Worm (Caenorhabditis elegans): ENCODE results near the gene F21H12.3.

Gene F21H12.3

DNA sequence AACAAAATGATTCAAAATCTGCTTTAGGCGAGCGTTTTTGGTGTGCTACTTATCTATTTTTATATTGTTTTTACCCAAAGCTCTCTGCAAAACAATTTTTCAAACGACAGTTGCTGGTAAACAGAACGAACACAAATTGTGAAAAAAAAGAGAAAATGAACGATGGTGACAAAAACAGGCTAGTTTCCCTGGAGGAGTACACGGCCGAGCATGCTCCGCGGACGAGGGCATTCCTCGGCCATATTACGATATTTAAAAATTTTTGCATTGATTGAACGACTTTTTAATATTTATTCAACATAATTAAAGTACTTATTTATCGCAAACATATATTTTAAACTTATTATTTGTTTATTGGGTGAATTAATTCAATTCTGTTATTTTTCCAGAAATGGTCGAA lies 14.7 kb downstream of the F21H12.3 start, which contains the start of the genes tpp-2 and rbbp-5 (continued):
- TF ChIP-seq egl-13 (tag; optimal IDR thresholded peaks at IDR 0.05) = peak; percentile 42
- TF ChIP-seq ztf-4 (tag; optimal IDR thresholded peaks at IDR 0.05) = no peak

DNA sequence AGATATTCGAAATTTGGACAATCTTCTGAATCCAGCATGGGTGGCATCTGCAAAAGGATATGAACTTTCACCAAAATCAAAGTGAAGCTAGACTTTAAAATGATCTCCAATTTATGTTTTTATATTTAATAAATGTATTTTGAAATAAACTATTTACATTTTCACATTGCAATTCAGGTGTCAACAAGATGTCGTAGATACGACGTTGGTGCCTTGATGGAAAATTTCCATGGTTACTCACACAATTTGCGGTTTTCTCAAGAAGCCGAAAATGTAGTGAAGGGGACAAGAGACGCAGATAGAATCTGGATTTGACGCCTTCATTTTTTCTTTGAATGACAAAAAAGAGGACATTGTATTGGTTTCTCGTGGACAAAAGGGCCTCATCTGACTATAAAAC lies 16.8 kb downstream of the F21H12.3 start, which contains the start of gene rgs-3:
TSS of gene rgs-3 (plus strand) at position 301 of the 400 bp plus-strand sequence.
- TF ChIP-seq nhr-84 (tag; optimal IDR thresholded peaks at IDR 0.05) (no peak), efl-3 (GFP tag; optimal IDR thresholded peaks at IDR 0.05) (no peak), egl-13 (tag; optimal IDR thresholded peaks at IDR 0.05) (no peak)

DNA sequence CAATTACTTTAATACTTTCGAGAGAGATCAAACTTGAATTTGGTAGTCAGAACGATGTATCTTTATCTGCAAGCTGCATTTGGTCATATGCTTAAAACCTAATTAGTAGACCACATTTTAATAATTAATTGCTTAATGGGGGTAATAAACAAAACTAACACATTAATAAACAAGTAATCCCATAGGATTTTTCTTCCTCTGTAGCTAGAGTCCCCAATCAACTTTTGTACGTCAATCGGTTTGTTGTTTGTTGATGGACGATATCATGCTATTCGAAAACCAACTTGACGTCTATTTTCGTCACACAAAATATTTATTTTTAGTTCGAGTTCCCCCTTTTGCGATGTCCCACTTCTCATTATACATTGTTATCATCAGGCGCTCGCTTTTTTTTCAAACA lies 18.8 kb downstream of the F21H12.3 start:
- no peak for TF ChIP-seq C04F5.9 (tag; optimal IDR thresholded peaks at IDR 0.05)
- TF ChIP-seq ceh-8 (GFP tag; optimal IDR thresholded peaks at IDR 0.05) = peak; percentile 96

DNA sequence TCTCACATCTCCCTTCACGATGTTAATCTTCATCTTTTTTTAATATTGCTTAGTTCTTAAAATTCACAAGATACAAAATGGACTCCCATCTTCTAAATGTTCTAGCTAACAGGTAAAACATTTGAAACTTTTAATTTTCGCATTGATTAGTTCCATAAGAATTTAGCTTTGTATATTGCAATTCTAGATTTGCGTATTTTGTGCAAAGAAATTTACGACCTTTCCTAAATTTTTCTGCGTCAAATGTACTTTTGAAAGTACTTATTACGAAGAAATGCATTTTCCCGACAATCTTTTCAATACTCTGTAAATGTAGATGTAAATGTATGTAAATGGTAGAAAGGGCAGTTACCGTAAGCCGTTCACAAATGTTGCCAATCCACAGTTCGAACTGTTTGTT lies 21.3 kb downstream of the F21H12.3 start:
- no peak for TF ChIP-seq fkh-10 (GFP tag; optimal IDR thresholded peaks at IDR 0.05)
- no peak for TF ChIP-seq unc-30 (tag; optimal IDR thresholded peaks at IDR 0.05)
- TF ChIP-seq Y116A8C.19 (tag; optimal IDR thresholded peaks at IDR 0.05; ENCODE audit: borderline replicate concordance) = no peak
- TF ChIP-seq efl-1 (optimal IDR thresholded peaks at IDR 0.05) = no peak
- peak in 1 of 2 experiments; percentile 55 for TF ChIP-seq efl-1 (GFP tag; optimal IDR thresholded peaks at IDR 0.05 in 1 of 2)

DNA sequence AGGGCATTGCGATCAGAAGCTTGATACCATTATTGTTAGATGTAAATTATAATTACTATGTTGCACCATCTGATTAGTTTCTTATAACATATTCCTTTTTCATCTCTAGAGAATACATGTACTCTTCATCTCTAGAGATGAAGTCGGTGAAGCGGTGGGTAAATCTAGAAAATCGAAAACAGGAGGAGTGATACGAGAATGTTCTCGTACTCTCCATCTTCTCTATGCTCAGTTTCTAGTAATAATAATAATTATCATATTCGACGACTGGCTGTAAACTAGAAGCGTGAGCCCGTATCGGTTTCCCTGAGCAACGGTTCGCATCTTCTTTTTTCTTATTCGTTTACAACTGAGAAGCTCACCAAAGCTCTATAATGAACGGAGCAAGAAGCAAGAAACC lies 25.1 kb downstream of the F21H12.3 start:
- TF ChIP-seq unc-130 (tag; optimal IDR thresholded peaks at IDR 0.05) = no peak
- peak; percentile 17 for TF ChIP-seq pax-3 (tag; optimal IDR thresholded peaks at IDR 0.05)
- no peak for TF ChIP-seq pqm-1 (tag; optimal IDR thresholded peaks at IDR 0.05)
- TF ChIP-seq unc-62 (GFP tag; optimal IDR thresholded peaks at IDR 0.05) = no peak
- TF ChIP-seq fos-1 (tag; optimal IDR thresholded peaks at IDR 0.05) = no peak
- no peak for TF ChIP-seq nhr-90 (tag; optimal IDR thresholded peaks at IDR 0.05; ENCODE audit: poor library complexity)
- no peak for TF ChIP-seq blmp-1 (tag; optimal IDR thresholded peaks at IDR 0.05)
- TF ChIP-seq ceh-82 (tag; optimal IDR thresholded peaks at IDR 0.05) = no peak
- TF ChIP-seq fkh-4 (tag; optimal IDR thresholded peaks at IDR 0.05; ENCODE audit: borderline replicate concordance) = no peak
- TF ChIP-seq unc-86 (tag; optimal IDR thresholded peaks at IDR 0.05) = no peak
- TF ChIP-seq egl-27 (tag; optimal IDR thresholded peaks at IDR 0.05) = no peak
- TF ChIP-seq skn-1 (tag; optimal IDR thresholded peaks at IDR 0.05) = no peak
- TF ChIP-seq fkh-8 (tag; optimal IDR thresholded peaks at IDR 0.05) = peak; percentile 70
- no peak for TF ChIP-seq grh-1 (GFP tag; IDR thresholded peaks at IDR 0.05)
- TF ChIP-seq nhr-47 (tag; optimal IDR thresholded peaks at IDR 0.05) = peak; percentile 15
- no peak for TF ChIP-seq isw-1 (GFP tag; IDR thresholded peaks at IDR 0.05)
- no peak for TF ChIP-seq irx-1 (tag; optimal IDR thresholded peaks at IDR 0.05)
- TF ChIP-seq F16B12.6 (tag; optimal IDR thresholded peaks at IDR 0.05) = no peak
- TF ChIP-seq ces-1 (GFP tag; optimal IDR thresholded peaks at IDR 0.05) = no peak
- no peak for TF ChIP-seq mep-1 (tag; optimal IDR thresholded peaks at IDR 0.05)
- TF ChIP-seq swsn-7 (tag; optimal IDR thresholded peaks at IDR 0.05) = no peak
- TF ChIP-seq mab-9 (GFP tag; IDR thresholded peaks at IDR 0.05) = no peak
- no peak for TF ChIP-seq nhr-28 (tag; optimal IDR thresholded peaks at IDR 0.05)
- TF ChIP-seq alr-1 (tag; optimal IDR thresholded peaks at IDR 0.05; ENCODE audit: borderline replicate concordance) = no peak
- no peak for TF ChIP-seq efl-1 (optimal IDR thresholded peaks at IDR 0.05)
- TF ChIP-seq efl-1 (GFP tag; optimal IDR thresholded peaks at IDR 0.05 in 1 of 2) = no peak
- TF ChIP-seq lin-35 (GFP tag; optimal IDR thresholded peaks at IDR 0.05) = no peak
- no peak for TF ChIP-seq ztf-11 (tag; optimal IDR thresholded peaks at IDR 0.05)
- peak; percentile 10 for TF ChIP-seq nhr-20 (tag; optimal IDR thresholded peaks at IDR 0.05)
- no peak for TF ChIP-seq aha-1 (tag; optimal IDR thresholded peaks at IDR 0.05)
- TF ChIP-seq C16A3.4 (tag; optimal IDR thresholded peaks at IDR 0.05) = no peak
- TF ChIP-seq C34B4.2 (tag; optimal IDR thresholded peaks at IDR 0.05) = no peak
- no peak for TF ChIP-seq zip-4 (GFP tag; optimal IDR thresholded peaks at IDR 0.05)
- no peak for TF ChIP-seq snpc-4 (tag; optimal IDR thresholded peaks at IDR 0.05)
- TF ChIP-seq nhr-76 (tag; optimal IDR thresholded peaks at IDR 0.05) = no peak
- TF ChIP-seq sptf-1 (tag; optimal IDR thresholded peaks at IDR 0.05) = no peak
- TF ChIP-seq dpl-1 (GFP tag; optimal IDR thresholded peaks at IDR 0.05) = no peak

All from whole organism, L1 larva.